Fruit fly (Drosophila melanogaster) whole organism, wandering third instar larva: Measurements from ENCODE around the gene CG12289.

Experiments used
- Abd-B ChIP-seq: fragments of >200 bp; optimal IDR thresholded peaks from 2 replicates; lab custom pipeline; 2017; ENCODE audit warnings: missing biosample characterization, missing genetic modification characterization
- CG32264 ChIP-seq: fragments of 200-800 bp; sonication (Bioruptor generic); optimal IDR thresholded peaks from 2 replicates; lab custom pipeline; 2016; ENCODE audit warnings: missing biosample characterization, missing genetic modification characterization
- CrebA ChIP-seq: fragments of 200-800 bp; sonication (Bioruptor generic); optimal IDR thresholded peaks from 2 replicates; lab custom pipeline; 2016; ENCODE audit warnings: missing biosample characterization, mild to moderate bottlenecking, missing genetic modification characterization, borderline replicate concordance
- Dfd ChIP-seq: fragments of >200 bp; optimal IDR thresholded peaks from 2 replicates; lab custom pipeline; 2017; ENCODE audit warnings: missing biosample characterization, missing genetic modification characterization
- Dif ChIP-seq: fragments of 200-275, 200-300 bp; sonication (Bioruptor generic); optimal IDR thresholded peaks from 2 replicates; lab custom pipeline; 2018; ENCODE audit warnings: missing biosample characterization, missing genetic modification characterization; ENCODE audit not compliant: partially characterized antibody
- Hr78 ChIP-seq: fragments of >200 bp; optimal IDR thresholded peaks from 2 replicates; lab custom pipeline; 2017; ENCODE audit warnings: missing biosample characterization, missing genetic modification characterization
- Jra ChIP-seq: sonication (Bioruptor generic); optimal IDR thresholded peaks from 2 replicates; lab custom pipeline; 2016; ENCODE audit warnings: missing biosample characterization, missing genetic modification characterization
- Mio ChIP-seq: sonication (Bioruptor generic); optimal IDR thresholded peaks from 2 replicates; lab custom pipeline; 2016; ENCODE audit warnings: missing biosample characterization, missing genetic modification characterization
- Myc ChIP-seq: fragments of >200 bp; optimal IDR thresholded peaks from 2 replicates; lab custom pipeline; 2017
- N ChIP-seq: fragments of >200 bp; optimal IDR thresholded peaks from 2 replicates; lab custom pipeline; 2018; ENCODE audit warnings: missing biosample characterization, missing external identifiers, missing genetic modification characterization
- OdsH ChIP-seq: fragments of 200-800 bp; sonication (Bioruptor generic); optimal IDR thresholded peaks from 2 replicates; lab custom pipeline; 2016; ENCODE audit warnings: missing biosample characterization, mild to moderate bottlenecking, missing genetic modification characterization
- Rel ChIP-seq, 2 experiments: fragments of 200-800 bp; sonication (Bioruptor generic) in 1 of 2; optimal IDR thresholded peaks; 2 replicates in 1 of 2; 3 replicates in 1 of 2; lab custom pipeline; 2016 to 2019; ENCODE audit warnings: mild to moderate bottlenecking in 2 of 2, missing biosample characterization in 2 of 2, missing genetic modification characterization in 2 of 2, moderate library complexity in 1 of 2
- Sp1 ChIP-seq: fragments of 200-800 bp; sonication (Bioruptor generic); optimal IDR thresholded peaks from 3 replicates; lab custom pipeline; 2019; ENCODE audit warnings: missing biosample characterization, mild to moderate bottlenecking, missing genetic modification characterization, moderate library complexity
- Vsx2 ChIP-seq: fragments of 200-300, 225-300 bp; sonication (Bioruptor generic); optimal IDR thresholded peaks from 2 replicates; lab custom pipeline; 2018; ENCODE audit warnings: missing biosample characterization, missing genetic modification characterization; ENCODE audit not compliant: partially characterized antibody
- brk ChIP-seq: fragments of 200-800 bp; sonication (Bioruptor generic); optimal IDR thresholded peaks from 2 replicates; lab custom pipeline; 2016; ENCODE audit warnings: missing biosample characterization, mild to moderate bottlenecking, missing genetic modification characterization
- dl ChIP-seq, 2 experiments: fragments of 175-275, 200-275 bp in 1 of 2; fragments of 200-275 bp in 1 of 2; sonication (Bioruptor generic); optimal IDR thresholded peaks; lab custom pipeline; 2018; ENCODE audit warnings: mild to moderate bottlenecking in 2 of 2, missing biosample characterization in 2 of 2, missing genetic modification characterization in 2 of 2, moderate library complexity in 2 of 2; ENCODE audit not compliant: partially characterized antibody in 2 of 2, insufficient read depth in 1 of 2
- dsf ChIP-seq: sonication (Bioruptor generic); optimal IDR thresholded peaks from 2 replicates; lab custom pipeline; 2016; ENCODE audit warnings: missing biosample characterization, missing genetic modification characterization, borderline replicate concordance
- ey ChIP-seq: fragments of 200-800 bp; sonication (Bioruptor generic); optimal IDR thresholded peaks from 2 replicates; lab custom pipeline; 2016; ENCODE audit warnings: missing biosample characterization, missing genetic modification characterization
- foxo ChIP-seq, 2 experiments: fragments of 200-800 bp; sonication (Bioruptor generic); optimal IDR thresholded peaks; 2 replicates in 1 of 2; 3 replicates in 1 of 2; lab custom pipeline; 2016 to 2017; ENCODE audit warnings: missing biosample characterization in 2 of 2, missing genetic modification characterization in 2 of 2
- fru ChIP-seq: fragments of 200-800 bp; sonication (Bioruptor generic); optimal IDR thresholded peaks from 3 replicates; lab custom pipeline; 2016; ENCODE audit warnings: missing biosample characterization, mild to moderate bottlenecking, missing genetic modification characterization
- h ChIP-seq: fragments of 200-800 bp; sonication (Bioruptor generic); optimal IDR thresholded peaks from 3 replicates; lab custom pipeline; 2016; ENCODE audit warnings: missing biosample characterization, mild to moderate bottlenecking, missing genetic modification characterization
- jim ChIP-seq: fragments of 175-275, 200-325 bp; sonication (Bioruptor generic); optimal IDR thresholded peaks from 2 replicates; lab custom pipeline; 2016; ENCODE audit warnings: missing biosample characterization, mild to moderate bottlenecking, missing genetic modification characterization
- lola ChIP-seq: fragments of >200 bp; optimal IDR thresholded peaks from 2 replicates; lab custom pipeline; 2017; ENCODE audit warnings: missing biosample characterization, missing genetic modification characterization
- pan ChIP-seq: fragments of >200 bp; optimal IDR thresholded peaks from 2 replicates; lab custom pipeline; 2017
- psq ChIP-seq: fragments of 200-800 bp; sonication (Bioruptor generic); optimal IDR thresholded peaks from 3 replicates; lab custom pipeline; 2017; ENCODE audit warnings: missing biosample characterization, mild to moderate bottlenecking, missing genetic modification characterization, moderate library complexity
- rgr ChIP-seq: fragments of 200-800 bp; sonication (Bioruptor generic); optimal IDR thresholded peaks from 3 replicates; lab custom pipeline; 2016; ENCODE audit warnings: missing biosample characterization, mild to moderate bottlenecking, missing genetic modification characterization
- sage ChIP-seq: fragments of 200-800 bp; sonication (Bioruptor generic); optimal IDR thresholded peaks from 2 replicates; lab custom pipeline; 2016; ENCODE audit warnings: missing biosample characterization, mild to moderate bottlenecking, missing genetic modification characterization
- sv ChIP-seq: fragments of 200-800 bp; sonication (Bioruptor generic); optimal IDR thresholded peaks from 3 replicates; lab custom pipeline; 2016; ENCODE audit warnings: missing biosample characterization, missing genetic modification characterization
- tai ChIP-seq: sonication (Bioruptor generic); optimal IDR thresholded peaks from 2 replicates; lab custom pipeline; 2016; ENCODE audit warnings: missing biosample characterization, missing genetic modification characterization
- usp ChIP-seq: fragments of >200 bp; optimal IDR thresholded peaks from 2 replicates; lab custom pipeline; 2017; ENCODE audit warnings: missing biosample characterization, missing genetic modification characterization
- woc ChIP-seq: sonication (Bioruptor generic); optimal IDR thresholded peaks from 2 replicates; lab custom pipeline; 2016; ENCODE audit warnings: missing biosample characterization, mild to moderate bottlenecking, missing genetic modification characterization

CG12289 gene

dm6 chr3L:11421905-11422304 is 36.4 kb downstream of the CG12289 start:
- TF ChIP-seq Vsx2 (peak; percentile 15), woc (GFP tag; lab: Kevin White, UChicago) (no peak)

dm6 chr3L:11420976-11421375 is 37.3 kb downstream of the CG12289 start:
- no peak for TF ChIP-seq rgr (GFP tag; lab: Kevin White, UChicago)
- no peak for TF ChIP-seq usp
- no peak for TF ChIP-seq Dfd (GFP tag; lab: Kevin White, UChicago)
- no peak for TF ChIP-seq pan (lab: Kevin White, UChicago)
- no peak for TF ChIP-seq Abd-B (GFP tag; lab: Kevin White, UChicago)
- no peak for TF ChIP-seq psq (GFP tag; lab: Kevin White, UChicago)
- TF ChIP-seq dsf (GFP tag; lab: Kevin White, UChicago): no peak
- TF ChIP-seq Sp1 (GFP tag; lab: Kevin White, UChicago): no peak

DNA sequence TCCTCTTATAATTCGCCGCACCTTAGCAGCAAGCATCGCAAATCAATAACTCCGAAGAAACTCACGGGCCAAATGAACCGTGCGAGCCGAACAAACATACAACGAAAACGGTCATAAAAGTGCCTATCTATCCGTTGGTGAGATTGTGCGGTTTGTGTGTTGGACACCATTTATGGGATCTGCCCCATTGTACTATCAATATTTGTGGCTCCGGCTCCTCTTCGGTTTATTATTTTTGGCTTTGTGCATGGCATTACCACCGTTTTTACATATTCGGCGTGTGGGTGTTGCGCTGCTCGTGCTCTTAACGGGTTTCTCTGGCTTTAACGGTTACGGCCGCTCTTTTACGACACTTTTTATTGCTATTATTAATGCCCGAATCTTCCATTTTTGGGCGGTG is 38.9 kb downstream of the CG12289 start:
- TF ChIP-seq lola: no peak
- TF ChIP-seq Rel (GFP tag; optimal IDR thresholded peaks at IDR 0.05; lab: Kevin White, UChicago): no peak
- TF ChIP-seq Rel (tag; optimal IDR thresholded peaks at IDR 0.05; lab: Kevin White, UChicago): no peak
- TF ChIP-seq sage (GFP tag; lab: Kevin White, UChicago): no peak
- no peak for TF ChIP-seq woc (GFP tag; lab: Kevin White, UChicago)
- no peak for TF ChIP-seq jim
- TF ChIP-seq tai (GFP tag; lab: Kevin White, UChicago): no peak
- TF ChIP-seq foxo (GFP tag; optimal IDR thresholded peaks at IDR 0.05; lab: Kevin White, UChicago): no peak
- TF ChIP-seq h: no peak
- TF ChIP-seq dl (GFP tag; optimal IDR thresholded peaks at IDR 0.05; lab: Kevin White, UChicago; ENCODE audit: insufficient read depth in 1 of 2, partially characterized antibody in 2 of 2): no peak
- TF ChIP-seq dsf (GFP tag; lab: Kevin White, UChicago): no peak
- no peak for TF ChIP-seq ey (GFP tag; lab: Kevin White, UChicago)
- TF ChIP-seq, all 38 proteins: peak for 0

DNA sequence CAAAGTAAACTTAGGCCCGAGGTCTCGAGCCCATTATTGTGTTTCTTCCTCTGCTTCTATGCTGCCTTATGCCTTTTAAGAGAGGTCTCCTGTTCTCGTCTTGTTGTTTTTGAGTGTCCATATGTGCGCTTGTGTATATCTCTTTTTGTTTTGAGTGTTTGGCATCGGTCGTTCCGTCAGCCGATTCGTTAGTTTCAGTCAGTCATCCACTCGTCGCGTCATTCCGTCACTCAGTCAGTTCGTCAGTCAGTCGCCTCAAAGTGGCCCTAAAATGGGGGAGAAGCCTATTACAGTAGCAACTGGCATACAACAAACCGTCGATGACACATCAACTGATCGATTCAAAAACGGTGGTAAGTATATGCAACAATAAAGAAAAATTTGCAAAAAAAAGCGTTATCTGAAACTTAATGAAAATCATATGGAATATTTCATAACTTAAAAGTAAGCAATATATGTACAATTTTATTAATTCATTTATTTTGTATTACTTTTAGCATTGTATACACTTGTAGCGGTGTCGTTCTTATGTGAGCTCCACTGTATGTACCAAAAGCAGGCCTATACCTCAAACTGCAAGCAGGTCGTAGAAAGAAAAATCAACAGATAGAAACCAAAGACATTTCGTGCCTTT is 40.1 kb downstream of the CG12289 start:
- no peak for TF ChIP-seq Jra (GFP tag; lab: Kevin White, UChicago)
- no peak for TF ChIP-seq Sp1 (GFP tag; lab: Kevin White, UChicago)
- TF ChIP-seq sv (GFP tag; lab: Kevin White, UChicago): peak; percentile 52
- TF ChIP-seq, all 38 proteins: peak for 1

DNA sequence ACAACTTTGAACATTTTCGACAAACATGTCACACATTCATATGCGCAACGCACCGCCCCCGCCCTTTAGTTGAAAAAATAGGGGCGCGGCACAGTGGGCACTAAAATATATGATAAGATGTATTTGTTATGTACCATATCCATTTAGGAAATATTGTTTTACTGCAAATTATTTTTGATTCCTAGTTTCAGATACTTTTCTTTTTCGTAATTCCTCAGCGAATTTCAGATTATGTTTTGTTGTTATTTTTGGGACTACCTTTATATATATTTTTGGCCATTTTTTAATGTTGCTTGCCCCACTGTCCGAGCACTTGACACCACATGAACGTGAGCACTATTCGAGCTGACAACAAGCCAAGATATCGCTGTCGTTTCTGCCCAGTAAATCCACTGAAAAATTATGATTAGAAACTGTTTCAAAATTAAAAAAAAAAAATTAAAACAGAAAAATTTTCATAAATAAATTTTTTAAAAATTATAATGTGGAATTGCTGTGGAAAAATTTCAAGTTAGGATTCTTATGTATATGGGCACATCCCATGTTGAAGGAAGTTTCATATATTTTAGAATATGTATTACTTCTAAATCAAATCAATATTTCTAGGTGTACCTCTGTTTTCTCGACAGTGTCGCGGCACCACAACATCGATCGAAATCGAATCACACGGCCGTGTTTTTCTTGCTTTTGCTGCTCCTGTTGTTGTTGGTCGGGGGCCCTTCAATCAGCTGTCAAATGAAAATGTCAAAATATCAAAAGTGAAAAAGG is 40.8 kb downstream of the CG12289 start:
- TF ChIP-seq rgr (GFP tag; lab: Kevin White, UChicago): peak; percentile 16
- no peak for TF ChIP-seq OdsH (GFP tag; lab: Kevin White, UChicago)
- peak; percentile 53 for TF ChIP-seq sv (GFP tag; lab: Kevin White, UChicago)

DNA sequence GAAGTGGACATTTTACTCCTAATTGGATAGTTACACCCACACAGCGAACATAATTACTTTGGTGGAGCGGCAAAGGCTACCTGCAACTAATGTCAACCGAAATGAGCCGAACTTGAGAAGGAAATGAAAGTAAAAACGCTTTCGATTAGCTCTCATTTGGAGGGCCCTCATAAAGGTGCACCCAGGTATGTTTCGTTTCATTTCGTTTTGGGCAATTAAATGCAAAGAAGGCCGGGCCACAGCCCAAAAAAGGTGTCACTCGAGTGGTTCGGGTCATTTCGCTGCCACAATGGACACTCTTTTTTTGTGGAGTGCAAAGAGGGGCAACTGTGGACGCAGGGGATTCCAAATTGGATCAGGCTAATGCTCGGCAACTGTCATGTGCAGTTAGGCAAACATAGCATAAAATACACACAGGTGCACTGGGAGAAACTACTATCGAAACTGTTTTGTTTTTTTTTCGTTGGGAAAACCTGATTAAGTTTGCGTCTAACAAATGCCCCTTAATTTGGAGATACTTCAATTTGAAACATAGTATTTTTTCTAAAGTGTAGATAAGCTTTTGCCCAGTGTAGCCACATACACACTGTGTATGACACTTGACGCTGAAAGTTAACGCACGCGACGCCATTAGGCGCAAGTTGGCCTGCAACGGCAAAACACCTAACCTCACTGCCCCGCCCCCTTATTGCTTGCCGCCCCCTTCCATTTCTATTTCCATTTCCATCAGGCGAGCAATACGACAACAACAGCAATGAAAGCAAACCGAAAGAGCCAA is 41.6 kb downstream of the CG12289 start:
- TF ChIP-seq N (GFP tag; lab: Kevin White, UChicago): no peak
- peak; percentile 72 for TF ChIP-seq sv (GFP tag; lab: Kevin White, UChicago)
- peak in 1 of 2 experiments; percentile 12 for TF ChIP-seq foxo (GFP tag; optimal IDR thresholded peaks at IDR 0.05; lab: Kevin White, UChicago)

DNA sequence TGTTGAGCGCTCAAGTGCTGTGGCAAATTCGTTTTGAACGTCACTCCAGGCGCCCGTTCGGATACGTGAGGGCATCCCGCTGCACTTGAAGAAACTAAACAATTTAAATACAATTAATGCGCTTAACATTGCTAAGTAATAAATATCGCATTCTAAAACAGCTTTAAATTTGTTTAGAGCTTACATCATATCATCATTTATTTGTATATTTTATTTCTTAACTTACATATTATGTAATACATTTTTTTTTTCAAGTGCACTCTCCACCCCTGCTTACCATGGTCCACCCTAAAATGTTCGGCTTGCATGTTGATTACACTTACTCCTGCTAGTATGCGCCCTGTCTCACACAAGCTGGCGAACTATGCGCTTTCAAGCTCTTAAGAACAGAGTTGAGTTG is 42.9 kb downstream of the CG12289 start:
- TF ChIP-seq Vsx2 (no peak), Sp1 (GFP tag; lab: Kevin White, UChicago) (peak; percentile 71), OdsH (GFP tag; lab: Kevin White, UChicago) (peak; percentile 66), psq (GFP tag; lab: Kevin White, UChicago) (peak; percentile 65), fru (GFP tag; lab: Kevin White, UChicago) (peak; percentile 69), Rel (GFP tag; optimal IDR thresholded peaks at IDR 0.05; lab: Kevin White, UChicago) (no peak), Rel (tag; optimal IDR thresholded peaks at IDR 0.05; lab: Kevin White, UChicago) (no peak), dl (GFP tag; optimal IDR thresholded peaks at IDR 0.05; lab: Kevin White, UChicago; ENCODE audit: insufficient read depth in 1 of 2, partially characterized antibody in 2 of 2) (no peak), brk (GFP tag; lab: Kevin White, UChicago) (peak; percentile 61), Mio (GFP tag; lab: Kevin White, UChicago) (no peak), pan (lab: Kevin White, UChicago) (no peak), Dif (no peak), Abd-B (GFP tag; lab: Kevin White, UChicago) (no peak), Jra (GFP tag; lab: Kevin White, UChicago) (no peak), CG32264 (GFP tag; lab: Kevin White, UChicago) (no peak), ey (GFP tag; lab: Kevin White, UChicago) (peak; percentile 66), tai (GFP tag; lab: Kevin White, UChicago) (no peak), usp (no peak), CrebA (no peak), Hr78 (GFP tag; lab: Kevin White, UChicago) (no peak), sv (GFP tag; lab: Kevin White, UChicago) (peak; percentile 53), Myc (lab: Kevin White, UChicago) (no peak)
